Worm (Caenorhabditis elegans) whole organism, L1 larva: Measurements from ENCODE around the gene K02F6.7.
A peak's percentile ranks its signal among the peaks of the same experiment; 100 is the strongest.
"Not testable (repeated sequence)": the region's sequence is repeated elsewhere in the genome, so short reads cannot be mapped to it uniquely, and the experiment has no call there.

Experiments used
- C16A3.4 ChIP-seq: fragments of 150-350 bp; optimal IDR thresholded peaks from 2 replicates; lab custom pipeline; 2014; ENCODE audit warnings: missing biosample characterization, missing genetic modification characterization
- alr-1 ChIP-seq: fragments of 200-800 bp; sonication (Bioruptor generic); optimal IDR thresholded peaks from 2 replicates; lab custom pipeline; 2018; ENCODE audit warnings: borderline replicate concordance, mild to moderate bottlenecking, missing genetic modification characterization, missing compliant biosample characterization
- ama-1 ChIP-seq: fragments of 150-350 bp; optimal IDR thresholded peaks from 2 replicates; lab custom pipeline; 2014
- ceh-63 ChIP-seq: fragments of 200-800 bp; sonication (Bioruptor generic); optimal IDR thresholded peaks from 2 replicates; lab custom pipeline; 2018; ENCODE audit warnings: mild to moderate bottlenecking, missing genetic modification characterization, missing compliant biosample characterization
- ceh-8 ChIP-seq: fragments of 200-800 bp; sonication (Bioruptor generic); optimal IDR thresholded peaks from 2 replicates; lab custom pipeline; 2018; ENCODE audit warnings: mild to moderate bottlenecking, missing genetic modification characterization, moderate library complexity, missing compliant biosample characterization
- ceh-90 ChIP-seq: sonication (generic microtip); optimal IDR thresholded peaks from 2 replicates; lab custom pipeline; 2016; ENCODE audit warnings: missing genetic modification characterization, missing compliant biosample characterization
- dsc-1 ChIP-seq: sonication (generic microtip); optimal IDR thresholded peaks from 2 replicates; lab custom pipeline; 2016; ENCODE audit warnings: mild to moderate bottlenecking, missing genetic modification characterization, missing compliant biosample characterization
- efl-1 ChIP-seq, 4 experiments: fragments of 150-350 bp; optimal IDR thresholded peaks in 3 of 4; peaks in 1 of 4; 1 replicate in 1 of 4; 2 replicates in 3 of 4; lab custom pipeline; 2014; ENCODE audit warnings: missing biosample characterization in 2 of 4, missing genetic modification characterization in 2 of 4, missing genetic modification reagents in 2 of 4
- elt-2 ChIP-seq: sonication (generic microtip); optimal IDR thresholded peaks from 2 replicates; lab custom pipeline; 2016; ENCODE audit warnings: missing genetic modification characterization, mild to moderate bottlenecking, inconsistent platforms, missing compliant biosample characterization, missing genetic modification reagents
- elt-3 ChIP-seq, 6 experiments: fragments of 150-350 bp in 1 of 6; sonication (generic microtip); optimal IDR thresholded peaks; 2 replicates each; lab custom pipeline; 2017 to 2018; ENCODE audit warnings: missing biosample characterization in 6 of 6, missing genetic modification characterization in 6 of 6, inconsistent platforms in 1 of 6
- fkh-4 ChIP-seq: sonication (generic microtip); optimal IDR thresholded peaks from 2 replicates; lab custom pipeline; 2016; ENCODE audit warnings: missing compliant biosample characterization, missing genetic modification characterization, borderline replicate concordance
- isw-1 ChIP-seq: fragments of 200-800 bp; sonication (Bioruptor generic); IDR thresholded peaks from 2 replicates; pipeline ENCODE4 v1.3.6; 2022; ENCODE audit warnings: missing genetic modification characterization, missing compliant biosample characterization
- lin-15B ChIP-seq: fragments of 150-350 bp; sonication (generic microtip); optimal IDR thresholded peaks from 3 replicates; lab custom pipeline; 2014; ENCODE audit warnings: missing biosample characterization, missing genetic modification characterization
- lsy-2 ChIP-seq, 2 experiments: fragments of 150-350 bp; optimal IDR thresholded peaks; 2 replicates each; lab custom pipeline; 2014; ENCODE audit warnings: missing biosample characterization in 2 of 2, missing genetic modification characterization in 2 of 2
- mab-9 ChIP-seq: fragments of 200-800 bp; sonication (Bioruptor generic); IDR thresholded peaks from 2 replicates; pipeline ENCODE4 v1.3.6; 2022; ENCODE audit warnings: missing genetic modification reagents, missing genetic modification characterization, missing compliant biosample characterization
- nhr-12 ChIP-seq: sonication (generic microtip); optimal IDR thresholded peaks from 2 replicates; lab custom pipeline; 2017; ENCODE audit warnings: missing biosample characterization, missing genetic modification characterization
- nhr-237 ChIP-seq: fragments of 150-350 bp; optimal IDR thresholded peaks from 2 replicates; lab custom pipeline; 2014; ENCODE audit warnings: missing biosample characterization, missing genetic modification characterization
- nhr-76 ChIP-seq: sonication (generic microtip); optimal IDR thresholded peaks from 2 replicates; lab custom pipeline; 2017; ENCODE audit warnings: missing biosample characterization, missing genetic modification characterization
- nhr-90 ChIP-seq: sonication (generic microtip); optimal IDR thresholded peaks from 2 replicates; lab custom pipeline; 2016; ENCODE audit warnings: mild to moderate bottlenecking, missing genetic modification characterization, missing compliant biosample characterization; ENCODE audit not compliant: poor library complexity
- rnt-1 ChIP-seq: sonication (generic microtip); optimal IDR thresholded peaks from 2 replicates; lab custom pipeline; 2016; ENCODE audit warnings: mild to moderate bottlenecking, missing genetic modification characterization, moderate library complexity, missing compliant biosample characterization
- snpc-4 ChIP-seq: fragments of 150-350 bp; optimal IDR thresholded peaks from 2 replicates; lab custom pipeline; 2014; ENCODE audit warnings: missing biosample characterization, missing genetic modification characterization
- sox-4 ChIP-seq: sonication (generic microtip); optimal IDR thresholded peaks from 2 replicates; lab custom pipeline; 2016; ENCODE audit warnings: missing genetic modification characterization, missing compliant biosample characterization
- sptf-1 ChIP-seq: fragments of 150-350 bp; optimal IDR thresholded peaks from 2 replicates; lab custom pipeline; 2014; ENCODE audit warnings: missing biosample characterization, missing genetic modification characterization
- tlp-1 ChIP-seq: fragments of 150-350 bp; optimal IDR thresholded peaks from 2 replicates; lab custom pipeline; 2014; ENCODE audit warnings: missing biosample characterization, missing genetic modification characterization
- vab-15 ChIP-seq: sonication (generic microtip); optimal IDR thresholded peaks from 2 replicates; lab custom pipeline; 2017; ENCODE audit warnings: missing genotype, mild to moderate bottlenecking, missing genetic modification characterization, missing compliant biosample characterization
- ztf-11 ChIP-seq, 2 experiments: sonication (generic microtip); optimal IDR thresholded peaks; 2 replicates each; lab custom pipeline; 2016 to 2017; ENCODE audit warnings: missing genetic modification characterization in 2 of 2, missing biosample characterization in 1 of 2, missing compliant biosample characterization in 1 of 2

The K02F6.7 gene

ce11 chrII:2556388-2556787 lies 18.7 kb upstream of the K02F6.7 start:
- not testable (repeated sequence) for TF ChIP-seq efl-1 (optimal IDR thresholded peaks at IDR 0.05; lab: Kevin White, UChicago)
- peak in 1 of 2 experiments; percentile 23 for TF ChIP-seq efl-1 (GFP tag; optimal IDR thresholded peaks at IDR 0.05 in 1 of 2; lab: Kevin White, UChicago)
- TF ChIP-seq, all 84 proteins: peak for 1; not testable (repeated sequence) for 83

ce11 chrII:2553662-2554061 lies 16.0 kb upstream of the K02F6.7 start, which contains the start of gene K02F6.1:
Gene K02F6.1, plus strand, starts transcription at chrII:2553962.
- not testable (repeated sequence) for TF ChIP-seq mab-9; nhr-12 (tag; lab: Kevin White, UChicago); elt-2 (tag; lab: Kevin White, UChicago)
- TF ChIP-seq, all 84 proteins: peak for 0; not testable (repeated sequence) for 84

ce11 chrII:2553030-2553429 lies 15.4 kb upstream of the K02F6.7 start:
- TF ChIP-seq nhr-90 (tag; lab: Kevin White, UChicago) (no peak), efl-1 (optimal IDR thresholded peaks at IDR 0.05; lab: Kevin White, UChicago) (no peak), efl-1 (GFP tag; optimal IDR thresholded peaks at IDR 0.05 in 1 of 2; lab: Kevin White, UChicago) (peak in 1 of 2 experiments; percentile 44)

ce11 chrII:2545925-2546324 lies 8.3 kb upstream of the K02F6.7 start, which contains the start of gene K02F6.3:
Gene K02F6.3, plus strand, starts transcription at chrII:2546225.
- TF ChIP-seq efl-1 (optimal IDR thresholded peaks at IDR 0.05; lab: Kevin White, UChicago) (no peak), efl-1 (GFP tag; optimal IDR thresholded peaks at IDR 0.05 in 1 of 2; lab: Kevin White, UChicago) (peak in 1 of 2 experiments; percentile 48), tlp-1 (tag; lab: Kevin White, UChicago) (no peak)
- TF ChIP-seq, all 84 proteins: peak for 1

ce11 chrII:2538194-2538593 lies 540 bp upstream of the K02F6.7 start, which contains the start of gene K02F6.4:
Gene K02F6.4, plus strand, starts transcription at chrII:2538494.
- no peak for TF ChIP-seq snpc-4 (tag; lab: Kevin White, UChicago)
- TF ChIP-seq fkh-4 (tag; lab: Kevin White, UChicago) = no peak
- no peak for TF ChIP-seq mab-9
- no peak for TF ChIP-seq efl-1 (optimal IDR thresholded peaks at IDR 0.05; lab: Kevin White, UChicago)
- no peak for TF ChIP-seq efl-1 (GFP tag; optimal IDR thresholded peaks at IDR 0.05 in 1 of 2; lab: Kevin White, UChicago)
- no peak for TF ChIP-seq elt-3 (tag; optimal IDR thresholded peaks at IDR 0.05; lab: Kevin White, UChicago)

- TF ChIP-seq nhr-76 (tag; lab: Kevin White, UChicago); ztf-11 (tag; optimal IDR thresholded peaks at IDR 0.05; lab: Kevin White, UChicago); ceh-8 (GFP tag; lab: Kevin White, UChicago): not testable (repeated sequence)
These were observed 2.7 kb downstream of the K02F6.7 start, which contains the start of gene K02F6.8 for ce11 chrII:2534952-2535351. Gene K02F6.8, minus strand, starts transcription at chrII:2535052.

- TF ChIP-seq lin-15B; lsy-2 (tag; optimal IDR thresholded peaks at IDR 0.05; lab: Kevin White, UChicago); vab-15 (tag; lab: Kevin White, UChicago): not testable (repeated sequence)
These were observed 3.2 kb downstream of the K02F6.7 start, which contains the start of gene K02F6.5 for ce11 chrII:2534459-2534858. Gene K02F6.5, plus strand, starts transcription at chrII:2534759.

ce11 chrII:2530496-2530895 lies 7.2 kb downstream of the K02F6.7 start, which contains the start of gene K02F6.6:
Gene K02F6.6, plus strand, starts transcription at chrII:2530796.
- TF ChIP-seq sptf-1 (tag; lab: Kevin White, UChicago) (no peak), ama-1 (lab: Kevin White, UChicago) (no peak), C16A3.4 (tag; lab: Kevin White, UChicago) (no peak), ceh-63 (GFP tag; lab: Kevin White, UChicago) (no peak), isw-1 (GFP tag; lab: Robert Waterston, UW) (no peak), nhr-237 (tag; lab: Kevin White, UChicago) (no peak), vab-15 (tag; lab: Kevin White, UChicago) (no peak), alr-1 (no peak), dsc-1 (tag; lab: Kevin White, UChicago) (no peak), sox-4 (no peak), ceh-90 (tag; lab: Kevin White, UChicago) (no peak), rnt-1 (tag; lab: Kevin White, UChicago) (no peak), lsy-2 (tag; optimal IDR thresholded peaks at IDR 0.05; lab: Kevin White, UChicago) (no peak), nhr-90 (tag; lab: Kevin White, UChicago) (no peak)
- TF ChIP-seq, all 84 proteins: peak for 0
